Fruit fly (Drosophila melanogaster): Measurements from ENCODE around the gene drd.
A peak's percentile ranks its signal among the peaks of the same experiment; 100 is the strongest.

The drd gene

DNA sequence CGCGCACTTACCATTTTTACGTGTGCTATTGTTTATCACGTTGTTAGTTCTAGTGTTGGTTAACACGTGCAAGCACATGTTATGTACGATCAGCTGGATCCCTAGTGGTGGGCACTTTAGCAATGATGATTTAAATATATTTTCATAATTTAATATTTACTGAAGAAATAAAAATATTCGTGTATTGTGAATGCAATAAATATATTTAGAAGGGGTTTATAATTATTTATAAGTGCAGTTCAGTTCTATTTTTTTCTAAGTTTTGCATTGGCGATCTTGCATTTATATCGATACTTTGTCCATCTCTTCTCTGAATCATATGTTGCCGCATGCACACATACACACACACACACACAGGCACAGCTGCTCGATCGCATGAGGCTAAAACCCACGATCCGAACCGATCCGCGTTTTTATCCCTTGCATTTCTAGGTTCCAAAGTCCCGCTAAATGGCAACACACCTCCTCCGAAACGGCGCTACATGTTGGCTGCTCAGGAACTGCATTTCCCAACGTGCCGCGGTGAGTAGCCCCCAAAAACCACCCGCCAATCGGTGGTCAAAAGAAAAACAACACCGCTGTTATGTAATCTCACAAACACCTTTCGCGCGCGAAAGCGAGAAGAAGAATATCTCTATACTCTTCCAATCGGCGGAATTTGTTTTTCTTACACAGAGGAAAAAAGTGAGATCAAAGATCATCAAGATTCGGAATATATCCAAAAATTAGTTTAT lies 39.6 kb upstream of the drd start, which contains the start of the genes CG15027 and Dbct (continued):
- TF ChIP-seq CG4730 (GFP tag; IDR thresholded peaks at IDR 0.05) = peak; percentile 67
- TF ChIP-seq CG6765 (GFP tag; optimal IDR thresholded peaks at IDR 0.05) = peak; percentile 27
- peak; percentile 92 for TF ChIP-seq Ets65A (GFP tag)
- TF ChIP-seq CG14667 (GFP tag; IDR thresholded peaks at IDR 0.05) = 0 out of 2 replicates have a peak, but pooled peaks have one; percentile 27
- peak; percentile 17 for TF ChIP-seq Asciz (GFP tag; optimal IDR thresholded peaks at IDR 0.05)
- 0 out of 3 replicates have a peak, but pooled peaks have one; percentile 63 for TF ChIP-seq hb (GFP tag; IDR thresholded peaks at IDR 0.05; ENCODE audit: partially characterized antibody)
- TF ChIP-seq CG10979 (tag; optimal IDR thresholded peaks at IDR 0.05) = peak; percentile 64
- TF ChIP-seq CG1647 (GFP tag; optimal IDR thresholded peaks at IDR 0.05) = no peak
- peak; percentile 56 for TF ChIP-seq Fer3 (tag; optimal IDR thresholded peaks at IDR 0.05)
- TF ChIP-seq CG33557 (GFP tag; optimal IDR thresholded peaks at IDR 0.05) = peak; percentile 67
- TF ChIP-seq CG9437 (GFP tag; optimal IDR thresholded peaks at IDR 0.05) = peak; percentile 52
- no peak for TF ChIP-seq CG7271 (tag; optimal IDR thresholded peaks at IDR 0.05)
- TF ChIP-seq CG12155 (GFP tag; optimal IDR thresholded peaks at IDR 0.05) = peak; percentile 63
- TF ChIP-seq gce (GFP tag; IDR thresholded peaks at IDR 0.05) = no peak
- TF ChIP-seq hkb (optimal IDR thresholded peaks at IDR 0.05) = no peak
- TF ChIP-seq hkb (GFP tag; IDR thresholded peaks at IDR 0.05) = peak; percentile 52
- TF ChIP-seq pros (GFP tag; optimal IDR thresholded peaks at IDR 0.05) = no peak
- TF ChIP-seq CG31365 (tag; optimal IDR thresholded peaks at IDR 0.05) = no peak
- TF ChIP-seq Sox102F (GFP tag; optimal IDR thresholded peaks at IDR 0.05) = peak; percentile 65
- TF ChIP-seq Sry-β (GFP tag; optimal IDR thresholded peaks at IDR 0.05) = no peak
- no peak for TF ChIP-seq Bteb2 (GFP tag; optimal IDR thresholded peaks at IDR 0.05)
- 0 out of 2 replicates have a peak, but pooled peaks have one; percentile 29 for TF ChIP-seq ap (GFP tag; IDR thresholded peaks at IDR 0.05)
- TF ChIP-seq Xrp1 (GFP tag; IDR thresholded peaks at IDR 0.05) = peak; percentile 83
- peak; percentile 35 for TF ChIP-seq CG34376 (GFP tag; optimal IDR thresholded peaks at IDR 0.05)
- TF ChIP-seq fd102C (GFP tag; optimal IDR thresholded peaks at IDR 0.05) = no peak
- peak; percentile 73 for TF ChIP-seq zfh1 (GFP tag; IDR thresholded peaks at IDR 0.05)
- TF ChIP-seq Fer2 (tag; optimal IDR thresholded peaks at IDR 0.05) = peak; percentile 42
- TF ChIP-seq CG14710 (tag; optimal IDR thresholded peaks at IDR 0.05) = peak; percentile 71
- 0 out of 3 replicates have a peak, but pooled peaks have one; percentile 39 for TF ChIP-seq CG11560 (tag; IDR thresholded peaks at IDR 0.05)
- no peak for TF ChIP-seq bigmax (GFP tag; optimal IDR thresholded peaks at IDR 0.05)
- no peak for TF ChIP-seq sima (GFP tag; optimal IDR thresholded peaks at IDR 0.05)
- TF ChIP-seq Taf1 (GFP tag; IDR thresholded peaks at IDR 0.05) = 0 out of 2 replicates have a peak, but pooled peaks have one; percentile 28
- peak; percentile 74 for TF ChIP-seq dysf (GFP tag; IDR thresholded peaks at IDR 0.05)
- peak; percentile 84 to 96 for TF ChIP-seq crp (GFP tag; optimal IDR thresholded peaks at IDR 0.05)
- TF ChIP-seq Mad (GFP tag; optimal IDR thresholded peaks at IDR 0.05) = peak; percentile 30
- TF ChIP-seq inv (GFP tag; IDR thresholded peaks at IDR 0.05; ENCODE audit: partially characterized antibody) = peak; percentile 62
- TF ChIP-seq CG34422 (GFP tag; IDR thresholded peaks at IDR 0.05) = peak; percentile 58
- peak; percentile 30; the same call in 1 of the 2 replicates for TF ChIP-seq Drgx (GFP tag; IDR thresholded peaks at IDR 0.05)
- peak; percentile 87 for TF ChIP-seq sd (tag; optimal IDR thresholded peaks at IDR 0.05)
- peak; percentile 69 for TF ChIP-seq CG1832 (GFP tag; optimal IDR thresholded peaks at IDR 0.05)
- TF ChIP-seq az2 (GFP tag; optimal IDR thresholded peaks at IDR 0.05) = peak; percentile 44
- no peak for TF ChIP-seq usp (GFP tag; optimal IDR thresholded peaks at IDR 0.05)
- TF ChIP-seq CG6683 (GFP tag; optimal IDR thresholded peaks at IDR 0.05) = no peak
- peak; percentile 50 for TF ChIP-seq D19A (tag; optimal IDR thresholded peaks at IDR 0.05)
- peak; percentile 35 for TF ChIP-seq CG3281 (GFP tag; optimal IDR thresholded peaks at IDR 0.05)
- peak; percentile 88 for TF ChIP-seq Dll (GFP tag; IDR thresholded peaks at IDR 0.05; ENCODE audit: partially characterized antibody)
- TF ChIP-seq org-1 (GFP tag; optimal IDR thresholded peaks at IDR 0.05) = peak; percentile 28
- peak; percentile 43 for TF ChIP-seq CG7556 (GFP tag; optimal IDR thresholded peaks at IDR 0.05)
